Fruit fly (Drosophila melanogaster) whole organism, adult: Measurements from ENCODE around the gene amos.

Experiments used
- CG11617 ChIP-seq: fragments of 200-800 bp; sonication (Bioruptor generic); optimal IDR thresholded peaks from 2 replicates; lab custom pipeline; 2017; ENCODE audit warnings: mild to moderate bottlenecking, missing biosample characterization, missing genetic modification reagents, missing genetic modification characterization
- CG12768 ChIP-seq: fragments of 200-800 bp; sonication (Bioruptor generic); optimal IDR thresholded peaks from 2 replicates; lab custom pipeline; 2017; ENCODE audit warnings: missing biosample characterization, missing genetic modification characterization, mild to moderate bottlenecking, moderate library complexity, missing genetic modification reagents
- CG14711 ChIP-seq: fragments of 200-800 bp; sonication (Bioruptor generic); optimal IDR thresholded peaks from 2 replicates; lab custom pipeline; 2018; ENCODE audit warnings: missing biosample characterization, mild to moderate bottlenecking, missing genetic modification characterization, moderate library complexity
- CG1620 ChIP-seq: fragments of 200-800 bp; sonication (Bioruptor generic); optimal IDR thresholded peaks from 2 replicates; lab custom pipeline; 2016; ENCODE audit warnings: missing biosample characterization, missing genetic modification characterization
- CG33017 ChIP-seq: fragments of 200-800 bp; sonication (Bioruptor generic); optimal IDR thresholded peaks from 2 replicates; lab custom pipeline; 2018; ENCODE audit warnings: missing biosample characterization, mild to moderate bottlenecking, missing genetic modification characterization, moderate library complexity
- CG5204 ChIP-seq: fragments of 200-800 bp; sonication (Bioruptor generic); optimal IDR thresholded peaks from 2 replicates; lab custom pipeline; 2016; ENCODE audit warnings: missing biosample characterization, missing genetic modification characterization
- CG7045 ChIP-seq: fragments of 200-800 bp; sonication (Bioruptor generic); optimal IDR thresholded peaks from 2 replicates; lab custom pipeline; 2017; ENCODE audit warnings: missing biosample characterization, mild to moderate bottlenecking, missing genetic modification characterization
- CG7101 ChIP-seq: fragments of 200-800 bp; sonication (Bioruptor generic); optimal IDR thresholded peaks from 2 replicates; lab custom pipeline; 2018; ENCODE audit warnings: missing biosample characterization, mild to moderate bottlenecking, missing genetic modification characterization, moderate library complexity
- Clk ChIP-seq: fragments of 200-800 bp; sonication (Bioruptor generic); optimal IDR thresholded peaks from 2 replicates; lab custom pipeline; 2017; ENCODE audit warnings: missing biosample characterization, missing genetic modification characterization
- Crg-1 ChIP-seq: fragments of 200-800 bp; sonication (Bioruptor generic); optimal IDR thresholded peaks from 2 replicates; lab custom pipeline; 2016; ENCODE audit warnings: missing biosample characterization, missing genetic modification characterization
- Hr96 ChIP-seq: fragments of 200-800 bp; sonication (Bioruptor generic); optimal IDR thresholded peaks from 2 replicates; lab custom pipeline; 2016; ENCODE audit warnings: missing biosample characterization, missing genetic modification characterization
- Mnt ChIP-seq: fragments of 200-800 bp; sonication (Bioruptor generic); optimal IDR thresholded peaks from 2 replicates; lab custom pipeline; 2016; ENCODE audit warnings: missing biosample characterization, mild to moderate bottlenecking, missing genetic modification characterization
- bab1 ChIP-seq: fragments of 200-800 bp; sonication (Bioruptor generic); optimal IDR thresholded peaks from 3 replicates; lab custom pipeline; 2019; ENCODE audit warnings: missing biosample characterization, mild to moderate bottlenecking, missing genetic modification characterization, moderate library complexity
- cic ChIP-seq: fragments of 200-800 bp; sonication (Bioruptor generic); optimal IDR thresholded peaks from 2 replicates; lab custom pipeline; 2017; ENCODE audit warnings: missing biosample characterization, mild to moderate bottlenecking, missing genetic modification characterization, moderate library complexity
- cnc ChIP-seq, 2 experiments: fragments of >200 bp; optimal IDR thresholded peaks; 2 replicates each; lab custom pipeline; 2017
- kay ChIP-seq: fragments of 200-800 bp; sonication (Bioruptor generic); peaks from one replicate; lab custom pipeline; 2016; ENCODE audit warnings: missing biosample characterization, missing genetic modification characterization, borderline replicate concordance
- ovo ChIP-seq: fragments of 200-800 bp; sonication (Bioruptor generic); optimal IDR thresholded peaks from 2 replicates; lab custom pipeline; 2016; ENCODE audit warnings: missing biosample characterization, missing genetic modification characterization
- pad ChIP-seq: fragments of 200-800 bp; sonication (Bioruptor generic); optimal IDR thresholded peaks from 3 replicates; lab custom pipeline; 2017; ENCODE audit warnings: missing biosample characterization, missing genetic modification characterization, mild to moderate bottlenecking, moderate library complexity, missing genetic modification reagents
- tj ChIP-seq: fragments of 200-800 bp; sonication (Bioruptor generic); optimal IDR thresholded peaks from 3 replicates; lab custom pipeline; 2017; ENCODE audit warnings: missing biosample characterization, mild to moderate bottlenecking, missing genetic modification characterization, moderate library complexity
- toe ChIP-seq: fragments of 200-800 bp; sonication (Bioruptor generic); optimal IDR thresholded peaks from 2 replicates; lab custom pipeline; 2016; ENCODE audit warnings: missing biosample characterization, missing genetic modification characterization

Gene amos

dm6 chr2L:18620153-18620552 is 23.4 kb upstream of the amos start:
- TF ChIP-seq kay (GFP tag; lab: Kevin White, UChicago) (no peak), cnc (optimal IDR thresholded peaks at IDR 0.05; lab: Kevin White, UChicago) (no peak), CG14711 (tag; lab: Kevin White, UChicago) (no peak), Hr96 (no peak), tj (GFP tag; lab: Kevin White, UChicago) (peak; percentile 5)

- TF ChIP-seq cic (GFP tag; lab: Kevin White, UChicago), result peak; percentile 38
- peak; percentile 35 for TF ChIP-seq pad
- TF ChIP-seq ovo (GFP tag; lab: Kevin White, UChicago), result no peak
- TF ChIP-seq CG11617 (GFP tag; lab: Kevin White, UChicago), result peak; percentile 53
- peak; percentile 25 for TF ChIP-seq Mnt (GFP tag; lab: Kevin White, UChicago)
- TF ChIP-seq CG1620 (GFP tag; lab: Kevin White, UChicago), result no peak
- peak; percentile 56 for TF ChIP-seq CG7101 (tag; lab: Kevin White, UChicago)
- peak; percentile 67 for TF ChIP-seq CG14711 (tag; lab: Kevin White, UChicago)
- peak; percentile 71 for TF ChIP-seq bab1 (GFP tag; lab: Kevin White, UChicago)
- TF ChIP-seq CG33017 (tag; lab: Kevin White, UChicago), result peak; percentile 56
- TF ChIP-seq CG12768 (GFP tag; lab: Kevin White, UChicago), result peak; percentile 62
- no peak for TF ChIP-seq Hr96
- TF ChIP-seq CG7045 (GFP tag; lab: Kevin White, UChicago), result peak; percentile 56
- TF ChIP-seq tj (GFP tag; lab: Kevin White, UChicago), result peak; percentile 29
Measured at dm6 chr2L:18617003-18617402, 20.3 kb upstream of the amos start, which contains the start of gene MESR3. Gene MESR3, plus strand, starts transcription at chr2L:18617256.

DNA sequence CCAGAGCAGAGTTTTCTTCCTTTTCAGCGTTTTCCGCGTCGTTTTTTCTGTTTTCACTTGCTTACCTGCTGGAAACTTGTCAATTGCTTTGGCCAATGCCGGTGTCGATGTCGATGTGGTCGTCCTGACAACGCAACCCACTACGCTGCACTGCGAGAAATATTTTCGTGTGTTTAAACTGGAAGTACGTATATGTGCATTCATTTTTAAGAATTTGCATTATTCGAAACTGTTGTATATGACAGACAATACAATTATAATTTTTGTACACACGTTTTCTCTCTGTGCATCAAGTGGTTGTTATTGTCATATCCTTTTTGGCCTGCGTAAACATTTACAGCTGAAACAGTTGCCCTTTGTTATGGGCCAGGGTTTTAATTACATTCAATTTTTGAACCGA is 19.3 kb upstream of the amos start, which contains the start of gene IFT46:
Gene IFT46 (minus strand): TSS at position 88 of the 400 bp plus-strand sequence.
- no peak for TF ChIP-seq CG7101 (tag; lab: Kevin White, UChicago)
- TF ChIP-seq CG1620 (GFP tag; lab: Kevin White, UChicago), result no peak

DNA sequence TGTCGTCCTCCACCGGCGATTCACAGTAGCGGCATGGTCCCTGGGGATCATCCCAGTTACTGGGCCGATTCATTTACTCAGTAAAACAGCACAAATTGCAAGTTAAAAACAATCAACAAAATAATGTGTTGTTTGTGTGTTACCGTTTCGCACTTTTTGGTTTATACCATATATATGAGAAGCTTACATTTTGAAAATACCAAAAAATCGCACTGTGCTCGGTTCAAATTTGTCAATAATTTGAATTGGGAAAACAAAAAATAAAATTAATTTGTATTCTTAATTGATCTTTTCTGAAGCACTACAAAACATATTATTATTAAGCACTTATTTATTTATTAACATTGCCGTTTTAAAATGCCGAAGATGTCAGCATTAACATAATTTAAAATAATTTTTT is 15.4 kb upstream of the amos start, which contains the start of gene Atac2:
Gene Atac2 (minus strand): TSS at position 144 of the 400 bp plus-strand sequence.
- TF ChIP-seq CG12768 (GFP tag; lab: Kevin White, UChicago), result no peak
- no peak for TF ChIP-seq Hr96
- no peak for TF ChIP-seq CG1620 (GFP tag; lab: Kevin White, UChicago)
- no peak for TF ChIP-seq CG5204 (GFP tag; lab: Kevin White, UChicago)
- TF ChIP-seq ovo (GFP tag; lab: Kevin White, UChicago), result no peak

- TF ChIP-seq bab1 (GFP tag; lab: Kevin White, UChicago), result peak; percentile 11
- no peak for TF ChIP-seq CG12768 (GFP tag; lab: Kevin White, UChicago)
- TF ChIP-seq Hr96, result no peak
- no peak for TF ChIP-seq kay (GFP tag; lab: Kevin White, UChicago)
Measured at dm6 chr2L:18606642-18607041, 9.9 kb upstream of the amos start, which contains the start of gene CG10333. Gene CG10333, plus strand, starts transcription at chr2L:18606832.

DNA sequence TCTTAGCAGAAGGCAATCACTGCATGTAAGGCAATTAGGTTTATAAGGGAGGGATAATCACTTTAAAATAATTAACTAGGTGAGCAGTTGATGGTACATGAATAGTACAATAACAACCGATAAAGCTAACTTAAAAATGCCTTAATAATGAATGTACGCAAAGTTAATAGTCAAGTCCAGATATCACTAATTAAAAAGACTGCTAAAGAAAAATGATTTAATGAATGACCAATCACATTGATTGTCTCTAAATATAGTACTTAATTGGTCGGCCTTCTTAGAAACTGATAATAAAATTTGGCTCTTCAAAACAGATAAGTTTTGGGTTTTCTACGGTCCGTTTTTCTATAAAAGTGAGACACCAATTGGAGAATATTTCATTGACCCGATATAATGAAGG is 8.8 kb upstream of the amos start, which contains the start of gene CG31789:
Gene CG31789 (plus strand): TSS at position 380 of the 400 bp plus-strand sequence.
- TF ChIP-seq CG5204 (GFP tag; lab: Kevin White, UChicago) (no peak), tj (GFP tag; lab: Kevin White, UChicago) (no peak)

dm6 chr2L:18604986-18605385 is 8.3 kb upstream of the amos start, which contains the start of gene CG10413:
Gene CG10413, minus strand, starts transcription at chr2L:18605249.
- peak; percentile 99 for TF ChIP-seq bab1 (GFP tag; lab: Kevin White, UChicago)
- TF ChIP-seq ovo (GFP tag; lab: Kevin White, UChicago), result peak; percentile 96
- TF ChIP-seq toe (GFP tag; lab: Kevin White, UChicago), result peak; percentile 99
- no peak for TF ChIP-seq kay (GFP tag; lab: Kevin White, UChicago)
- peak; percentile 98 for TF ChIP-seq CG12768 (GFP tag; lab: Kevin White, UChicago)
- TF ChIP-seq CG33017 (tag; lab: Kevin White, UChicago), result peak; percentile 98
- peak; percentile 95 for TF ChIP-seq Clk (GFP tag; lab: Kevin White, UChicago)
- TF ChIP-seq CG14711 (tag; lab: Kevin White, UChicago), result peak; percentile 95
- peak; percentile 98 for TF ChIP-seq Crg-1
- no peak for TF ChIP-seq cnc (optimal IDR thresholded peaks at IDR 0.05; lab: Kevin White, UChicago)
- TF ChIP-seq CG11617 (GFP tag; lab: Kevin White, UChicago), result peak; percentile 98
- peak; percentile 98 for TF ChIP-seq Hr96
- peak; percentile 90 for TF ChIP-seq pad
- TF ChIP-seq CG1620 (GFP tag; lab: Kevin White, UChicago), result peak; percentile 99
- peak; percentile 88 for TF ChIP-seq cic (GFP tag; lab: Kevin White, UChicago)
- peak; percentile 88 for TF ChIP-seq tj (GFP tag; lab: Kevin White, UChicago)
- peak; percentile 99 for TF ChIP-seq CG5204 (GFP tag; lab: Kevin White, UChicago)
- TF ChIP-seq CG7101 (tag; lab: Kevin White, UChicago), result peak; percentile 98
- TF ChIP-seq Mnt (GFP tag; lab: Kevin White, UChicago), result peak; percentile 96
- peak; percentile 98 for TF ChIP-seq CG7045 (GFP tag; lab: Kevin White, UChicago)
